Fruit fly (Drosophila melanogaster) whole organism, pupa: ENCODE results near the gene CG11068.

Experiments used
- CG10348 ChIP-seq: fragments of 200-800 bp; sonication (Bioruptor generic); IDR thresholded peaks from 2 replicates; pipeline ENCODE4 v1.3.6; 2022; ENCODE audit warnings: missing biosample characterization, missing genetic modification characterization
- CG12605 ChIP-seq: fragments of 200-800 bp; sonication (Bioruptor generic); IDR thresholded peaks from 2 replicates; pipeline ENCODE4 v1.3.6; 2022; ENCODE audit warnings: missing biosample characterization, missing genetic modification characterization
- CG13204 ChIP-seq: fragments of 200-800 bp; sonication (Bioruptor generic); optimal IDR thresholded peaks from 2 replicates; lab custom pipeline; 2018; ENCODE audit warnings: missing biosample characterization, mild to moderate bottlenecking, missing genetic modification characterization, moderate library complexity
- CG14655 ChIP-seq: fragments of 200-800 bp; sonication (Bioruptor generic); optimal IDR thresholded peaks from 3 replicates; lab custom pipeline; 2017; ENCODE audit warnings: mild to moderate bottlenecking, missing biosample characterization, missing genetic modification reagents, missing genetic modification characterization
- CG15710 ChIP-seq: fragments of 200-800 bp; sonication (Bioruptor generic); optimal IDR thresholded peaks from 2 replicates; lab custom pipeline; 2018; ENCODE audit warnings: missing biosample characterization, mild to moderate bottlenecking, missing genetic modification characterization, moderate library complexity
- CG17806 ChIP-seq: fragments of 200-800 bp; sonication (Bioruptor generic); optimal IDR thresholded peaks from 2 replicates; lab custom pipeline; 2018; ENCODE audit warnings: missing biosample characterization, mild to moderate bottlenecking, missing genetic modification characterization, moderate library complexity
- CG32121 ChIP-seq: fragments of 200-800 bp; sonication (Bioruptor generic); IDR thresholded peaks from 2 replicates; pipeline ENCODE4 v1.3.6; 2022; ENCODE audit warnings: missing biosample characterization, missing genetic modification characterization
- CG34367 ChIP-seq: fragments of 200-800 bp; sonication (Bioruptor generic); optimal IDR thresholded peaks from 2 replicates; lab custom pipeline; 2018; ENCODE audit warnings: missing biosample characterization, mild to moderate bottlenecking, missing genetic modification characterization
- CG4496 ChIP-seq: fragments of 200-800 bp; sonication (Bioruptor generic); IDR thresholded peaks from 3 replicates; pipeline ENCODE4 v1.3.6; 2022; ENCODE audit warnings: missing biosample characterization, missing genetic modification characterization
- CG8159 ChIP-seq: fragments of 200-800 bp; sonication (Bioruptor generic); optimal IDR thresholded peaks from 3 replicates; lab custom pipeline; 2018; ENCODE audit warnings: missing biosample characterization, mild to moderate bottlenecking, missing genetic modification characterization, moderate library complexity
- CG8301 ChIP-seq: fragments of 200-800 bp; sonication (Bioruptor generic); optimal IDR thresholded peaks from 2 replicates; lab custom pipeline; 2018; ENCODE audit warnings: missing biosample characterization, mild to moderate bottlenecking, missing genetic modification characterization
- CG9948 ChIP-seq: fragments of 200-800 bp; sonication (Bioruptor generic); optimal IDR thresholded peaks from 2 replicates; lab custom pipeline; 2018; ENCODE audit warnings: missing biosample characterization, mild to moderate bottlenecking, missing genetic modification characterization, moderate library complexity
- D1 ChIP-seq: fragments of 200-800 bp; sonication (Bioruptor generic); optimal IDR thresholded peaks from 2 replicates; lab custom pipeline; 2018; ENCODE audit warnings: missing biosample characterization, mild to moderate bottlenecking, missing genetic modification characterization, moderate library complexity
- EcR ChIP-seq: fragments of 200-800 bp; sonication (Bioruptor generic); optimal IDR thresholded peaks from 3 replicates; lab custom pipeline; 2019; ENCODE audit warnings: missing biosample characterization, missing genetic modification characterization, mild to moderate bottlenecking, moderate library complexity, missing genetic modification reagents
- Ets98B ChIP-seq: fragments of 200-800 bp; sonication (Bioruptor generic); IDR thresholded peaks from 2 replicates; pipeline ENCODE4 v1.3.6; 2022; ENCODE audit warnings: missing biosample characterization, missing genetic modification characterization
- Pif1A ChIP-seq: fragments of 200-800 bp; sonication (Bioruptor generic); optimal IDR thresholded peaks from 3 replicates; lab custom pipeline; 2016; ENCODE audit warnings: missing biosample characterization, missing genetic modification characterization
- Pif1B ChIP-seq: fragments of 200-800 bp; sonication (Bioruptor generic); optimal IDR thresholded peaks from 3 replicates; lab custom pipeline; 2016; ENCODE audit warnings: missing biosample characterization, missing genetic modification characterization
- Snoo ChIP-seq: fragments of 200-800 bp; sonication (Bioruptor generic); optimal IDR thresholded peaks from 3 replicates; lab custom pipeline; 2017; ENCODE audit warnings: missing biosample characterization, mild to moderate bottlenecking, missing genetic modification characterization, inconsistent platforms
- fd96Ca ChIP-seq: fragments of 200-800 bp; sonication (Bioruptor generic); IDR thresholded peaks from 3 replicates; pipeline ENCODE4 v1.3.6; 2022; ENCODE audit warnings: missing biosample characterization, missing genetic modification characterization
- gl ChIP-seq: fragments of 200-800 bp; sonication (Bioruptor generic); optimal IDR thresholded peaks from 2 replicates; lab custom pipeline; 2018; ENCODE audit warnings: missing biosample characterization, mild to moderate bottlenecking, missing genetic modification characterization
- rn ChIP-seq: fragments of 200-800 bp; sonication (Bioruptor generic); IDR thresholded peaks from 2 replicates; pipeline ENCODE4 v1.3.6; 2022; ENCODE audit warnings: missing biosample characterization, missing genetic modification characterization

The CG11068 gene

DNA sequence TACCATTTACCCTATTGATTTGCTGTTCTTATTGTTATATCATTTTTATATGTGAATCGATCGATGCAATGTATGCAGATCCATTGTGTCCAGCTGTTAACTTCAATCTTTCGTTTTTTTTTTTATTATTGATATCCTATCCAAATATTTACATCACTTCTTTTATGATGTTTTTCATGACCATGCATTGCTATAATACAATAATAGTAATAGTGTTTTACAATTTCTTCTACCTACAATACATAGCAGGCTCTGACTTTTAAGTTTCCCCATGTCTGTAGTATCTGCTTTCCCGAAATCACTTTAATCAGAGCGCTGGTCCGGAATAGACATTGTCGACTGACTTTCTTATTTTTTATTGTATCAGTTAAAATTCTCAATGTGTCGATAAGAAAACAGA lies at the start of gene CG11068:
Gene CG11068, plus strand, starts transcription at position 301 of the 400 bp plus-strand sequence.
- TF ChIP-seq CG9948 (no peak), CG34367 (tag; lab: Kevin White, UChicago) (no peak), CG4496 (no peak), Ets98B (GFP tag; lab: Robert Waterston, UW) (no peak), CG12605 (GFP tag; lab: Robert Waterston, UW) (no peak), fd96Ca (no peak), Pif1A (GFP tag; lab: Kevin White, UChicago) (no peak)

DNA sequence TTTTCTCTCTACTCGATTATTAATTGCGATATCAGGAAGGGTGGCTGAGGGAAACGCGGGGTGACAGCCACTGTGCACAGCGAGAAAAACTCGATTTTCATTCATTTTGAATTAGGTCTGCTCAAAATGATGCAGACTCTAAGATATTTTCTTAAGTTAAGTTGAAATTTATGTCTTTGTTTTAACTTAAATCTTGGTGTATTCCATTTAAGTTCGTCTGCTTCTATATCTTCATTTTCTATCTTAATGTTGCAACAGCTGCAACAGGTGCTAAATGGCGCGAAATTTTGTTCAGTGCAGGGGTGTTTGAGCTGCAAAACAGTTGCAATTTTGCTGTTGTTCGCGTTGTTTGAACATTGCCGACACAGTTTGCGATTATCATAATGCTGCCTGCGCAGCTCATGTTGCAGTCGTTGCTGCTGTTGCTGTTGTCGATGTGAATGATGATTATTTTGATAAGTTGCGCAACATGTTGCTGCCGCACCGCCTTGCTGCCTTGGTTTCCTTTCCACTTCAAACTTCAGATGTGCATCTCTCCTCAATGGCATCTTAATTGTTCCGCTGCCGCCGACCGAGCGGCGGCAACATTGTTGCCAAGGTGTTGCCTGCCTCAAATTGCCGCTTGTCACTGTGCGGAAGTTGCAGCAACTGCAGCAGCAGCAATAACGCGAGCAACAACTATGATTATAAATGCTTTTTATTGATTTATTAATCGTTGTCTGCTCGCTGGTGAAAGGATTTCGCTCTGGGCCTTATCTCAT lies 48.8 kb upstream of the CG11068 start:
- TF ChIP-seq CG8159 (tag; lab: Kevin White, UChicago) (peak; percentile 48), Pif1A (GFP tag; lab: Kevin White, UChicago) (peak; percentile 20), Snoo (no peak), Ets98B (GFP tag; lab: Robert Waterston, UW) (no peak), CG14655 (peak; percentile 68), CG32121 (GFP tag; lab: Robert Waterston, UW) (no peak), rn (GFP tag; lab: Robert Waterston, UW) (no peak), CG13204 (GFP tag; lab: Kevin White, UChicago) (no peak), gl (tag; lab: Kevin White, UChicago) (no peak), CG15710 (tag; lab: Kevin White, UChicago) (peak; percentile 31), CG4496 (0 out of 3 replicates have a peak, but pooled peaks have one; percentile 30), CG10348 (GFP tag; lab: Robert Waterston, UW) (no peak), fd96Ca (no peak), CG9948 (peak; percentile 43), CG34367 (tag; lab: Kevin White, UChicago) (peak; percentile 12), CG8301 (tag; lab: Kevin White, UChicago) (peak; percentile 25), D1 (tag; lab: Kevin White, UChicago) (no peak), CG17806 (tag; lab: Kevin White, UChicago) (peak; percentile 26), Pif1B (no peak), EcR (GFP tag; lab: Kevin White, UChicago) (no peak), CG12605 (GFP tag; lab: Robert Waterston, UW) (no peak)

- TF ChIP-seq CG14655 (peak; percentile 4), CG17806 (tag; lab: Kevin White, UChicago) (no peak), CG32121 (GFP tag; lab: Robert Waterston, UW) (0 out of 2 replicates have a peak, but pooled peaks have one; percentile 37), CG13204 (GFP tag; lab: Kevin White, UChicago) (no peak), gl (tag; lab: Kevin White, UChicago) (no peak), fd96Ca (no peak)
Measured at dm6 chrX:13907115-13907514, 47.9 kb upstream of the CG11068 start.

dm6 chrX:13909002-13909544 lies 46.0 kb upstream of the CG11068 start:
- TF ChIP-seq Ets98B (GFP tag; lab: Robert Waterston, UW) (peak; percentile 77), Snoo (no peak), Pif1A (GFP tag; lab: Kevin White, UChicago) (peak; percentile 44), rn (GFP tag; lab: Robert Waterston, UW) (no peak), CG4496 (peak; percentile 76), CG12605 (GFP tag; lab: Robert Waterston, UW) (peak; percentile 31; the same call in 1 of the 2 replicates), CG8159 (tag; lab: Kevin White, UChicago) (peak; percentile 49), CG15710 (tag; lab: Kevin White, UChicago) (peak; percentile 33), fd96Ca (0 out of 3 replicates have a peak, but pooled peaks have one; percentile 24), CG10348 (GFP tag; lab: Robert Waterston, UW) (no peak), D1 (tag; lab: Kevin White, UChicago) (no peak), CG34367 (tag; lab: Kevin White, UChicago) (peak; percentile 20), CG13204 (GFP tag; lab: Kevin White, UChicago) (no peak), CG9948 (peak; percentile 58), gl (tag; lab: Kevin White, UChicago) (no peak), CG32121 (GFP tag; lab: Robert Waterston, UW) (peak; percentile 42), EcR (GFP tag; lab: Kevin White, UChicago) (no peak), CG8301 (tag; lab: Kevin White, UChicago) (peak; percentile 61), CG14655 (peak; percentile 63), CG17806 (tag; lab: Kevin White, UChicago) (peak; percentile 24), Pif1B (no peak)

dm6 chrX:13911184-13911583 lies 43.9 kb upstream of the CG11068 start:
- TF ChIP-seq gl (tag; lab: Kevin White, UChicago) (no peak), Pif1B (no peak), Pif1A (GFP tag; lab: Kevin White, UChicago) (peak; percentile 1), CG14655 (peak; percentile 62), CG8301 (tag; lab: Kevin White, UChicago) (peak; percentile 50)

DNA sequence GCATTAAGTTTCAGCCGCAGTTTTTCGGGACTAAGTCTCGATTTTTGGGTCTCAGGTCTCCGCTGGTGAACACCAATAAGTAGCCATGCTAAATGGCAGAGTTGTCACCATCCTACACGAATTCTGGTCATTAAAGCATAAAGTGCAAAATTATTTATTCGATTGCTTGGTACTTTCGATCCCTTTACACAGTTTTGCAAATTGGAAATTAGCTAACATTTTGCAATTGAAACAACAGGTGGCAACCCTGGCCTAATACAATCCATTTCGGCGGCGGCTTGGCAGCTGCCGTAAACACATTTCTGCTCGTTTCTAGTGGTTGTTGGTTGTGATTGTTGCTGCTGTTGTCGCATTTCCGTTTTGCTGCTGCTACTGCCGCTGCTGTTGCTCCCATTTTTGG lies 31.8 kb upstream of the CG11068 start:
- TF ChIP-seq CG14655 = no peak
- TF ChIP-seq Pif1B = no peak
- TF ChIP-seq Ets98B (GFP tag; lab: Robert Waterston, UW) = peak; percentile 51
- no peak for TF ChIP-seq CG17806 (tag; lab: Kevin White, UChicago)
- no peak for TF ChIP-seq CG8301 (tag; lab: Kevin White, UChicago)
- no peak for TF ChIP-seq D1 (tag; lab: Kevin White, UChicago)
- TF ChIP-seq Snoo = no peak
- no peak for TF ChIP-seq gl (tag; lab: Kevin White, UChicago)
- no peak for TF ChIP-seq CG9948
- TF ChIP-seq fd96Ca = peak; percentile 58; the same call in 1 of the 3 replicates
- peak; percentile 46; the same call in 1 of the 2 replicates for TF ChIP-seq CG32121 (GFP tag; lab: Robert Waterston, UW)
- TF ChIP-seq CG34367 (tag; lab: Kevin White, UChicago) = no peak
- TF ChIP-seq Pif1A (GFP tag; lab: Kevin White, UChicago) = no peak
- no peak for TF ChIP-seq CG8159 (tag; lab: Kevin White, UChicago)
- TF ChIP-seq CG15710 (tag; lab: Kevin White, UChicago) = no peak
- TF ChIP-seq CG4496 = peak; percentile 63; the same call in 1 of the 3 replicates
- TF ChIP-seq EcR (GFP tag; lab: Kevin White, UChicago) = no peak
- TF ChIP-seq CG13204 (GFP tag; lab: Kevin White, UChicago) = no peak
- TF ChIP-seq CG12605 (GFP tag; lab: Robert Waterston, UW) = no peak
- no peak for TF ChIP-seq rn (GFP tag; lab: Robert Waterston, UW)
- no peak for TF ChIP-seq CG10348 (GFP tag; lab: Robert Waterston, UW)
- TF ChIP-seq, all 21 proteins: peak for 4
